Fruit fly (Drosophila melanogaster) whole organism, prepupa: Measurements from ENCODE around the gene CG12995.

Experiments used
- Blimp-1 ChIP-seq: fragments of 200-800 bp; sonication (Bioruptor generic); optimal IDR thresholded peaks from 3 replicates; lab custom pipeline; 2017; ENCODE audit warnings: missing biosample characterization, missing genetic modification characterization, mild to moderate bottlenecking, moderate library complexity, missing genetic modification reagents
- CG11294 ChIP-seq: fragments of 200-800 bp; sonication (Bioruptor generic); IDR thresholded peaks from 2 replicates; pipeline ENCODE4 v1.3.6; 2022; ENCODE audit warnings: missing biosample characterization, missing genetic modification characterization
- CG11762 ChIP-seq: fragments of 200-800 bp; sonication (Bioruptor generic); optimal IDR thresholded peaks from 3 replicates; lab custom pipeline; 2016; ENCODE audit warnings: missing biosample characterization, missing genetic modification characterization; ENCODE audit not compliant: insufficient read depth
- CG11902 ChIP-seq: fragments of 200-800 bp; sonication (Bioruptor generic); optimal IDR thresholded peaks from 3 replicates; lab custom pipeline; 2016; ENCODE audit warnings: missing biosample characterization, missing genetic modification characterization
- CG15336 ChIP-seq: fragments of 200-800 bp; sonication (Bioruptor generic); IDR thresholded peaks from 2 replicates; pipeline ENCODE4 v1.3.6; 2022; ENCODE audit warnings: missing biosample characterization, missing genetic modification characterization
- CG1621 ChIP-seq: fragments of 200-800 bp; sonication (Bioruptor generic); optimal IDR thresholded peaks from 3 replicates; lab custom pipeline; 2018; ENCODE audit warnings: missing biosample characterization, mild to moderate bottlenecking, missing genetic modification characterization
- CG16779 ChIP-seq: fragments of 200-800 bp; sonication (Bioruptor generic); optimal IDR thresholded peaks from 3 replicates; lab custom pipeline; 2017; ENCODE audit warnings: missing biosample characterization, mild to moderate bottlenecking, missing genetic modification characterization
- CG34406 ChIP-seq: fragments of 200-800 bp; sonication (Bioruptor generic); optimal IDR thresholded peaks from 3 replicates; lab custom pipeline; 2016; ENCODE audit warnings: missing biosample characterization, missing genetic modification characterization
- CG3919 ChIP-seq: fragments of 200-800 bp; sonication (Bioruptor generic); optimal IDR thresholded peaks from 3 replicates; lab custom pipeline; 2016; ENCODE audit warnings: missing biosample characterization, missing genetic modification characterization
- CG4318 ChIP-seq: fragments of 200-800 bp; sonication (Bioruptor generic); optimal IDR thresholded peaks from 3 replicates; lab custom pipeline; 2017; ENCODE audit warnings: missing biosample characterization, mild to moderate bottlenecking, missing genetic modification characterization
- CG6163 ChIP-seq: fragments of 200-800 bp; sonication (Bioruptor generic); IDR thresholded peaks from 3 replicates; pipeline ENCODE4 v1.3.6; 2022; ENCODE audit warnings: missing biosample characterization, missing genetic modification characterization
- CG6792 ChIP-seq: fragments of 200-800 bp; sonication (Bioruptor generic); optimal IDR thresholded peaks from 3 replicates; lab custom pipeline; 2016; ENCODE audit warnings: missing biosample characterization, missing genetic modification characterization
- CG6808 ChIP-seq: fragments of 200-800 bp; sonication (Bioruptor generic); optimal IDR thresholded peaks from 3 replicates; lab custom pipeline; 2017; ENCODE audit warnings: missing biosample characterization, missing genetic modification characterization, mild to moderate bottlenecking, moderate library complexity, missing genetic modification reagents
- CG8319 ChIP-seq: fragments of 200-800 bp; sonication (Bioruptor generic); optimal IDR thresholded peaks from 3 replicates; lab custom pipeline; 2016; ENCODE audit warnings: missing biosample characterization, missing genetic modification characterization
- CG9139 ChIP-seq: fragments of 200-800 bp; sonication (Bioruptor generic); optimal IDR thresholded peaks from 3 replicates; lab custom pipeline; 2017; ENCODE audit warnings: missing biosample characterization, mild to moderate bottlenecking, missing genetic modification characterization
- Eip78C ChIP-seq: fragments of 200-800 bp; sonication (Bioruptor generic); peaks from one replicate; lab custom pipeline; 2016; ENCODE audit warnings: missing biosample characterization, missing genetic modification characterization
- Ets21C ChIP-seq: fragments of 200-800 bp; sonication (Bioruptor generic); optimal IDR thresholded peaks from 3 replicates; lab custom pipeline; 2016; ENCODE audit warnings: missing biosample characterization, missing genetic modification characterization
- Ets96B ChIP-seq: fragments of 200-800 bp; optimal IDR thresholded peaks from 2 replicates; lab custom pipeline; 2019; ENCODE audit warnings: missing biosample characterization, mild to moderate bottlenecking, missing genetic modification characterization, moderate library complexity
- Gug ChIP-seq: fragments of 200-800 bp; sonication (Bioruptor generic); IDR thresholded peaks from 2 replicates; pipeline ENCODE4 v1.3.6; 2022; ENCODE audit warnings: missing biosample characterization, missing genetic modification characterization
- Hr38 ChIP-seq: sonication (Bioruptor generic); optimal IDR thresholded peaks from 2 replicates; lab custom pipeline; 2016; ENCODE audit warnings: missing biosample characterization, missing genetic modification characterization
- Hr4 ChIP-seq: fragments of 200-800 bp; sonication (Bioruptor generic); optimal IDR thresholded peaks from 3 replicates; lab custom pipeline; 2016; ENCODE audit warnings: missing biosample characterization, missing genetic modification characterization
- Lpt ChIP-seq: fragments of 200-800 bp; sonication (Bioruptor generic); optimal IDR thresholded peaks from 3 replicates; lab custom pipeline; 2016; ENCODE audit warnings: missing biosample characterization, missing genetic modification characterization
- OdsH ChIP-seq: fragments of 200-800 bp; sonication (Bioruptor generic); optimal IDR thresholded peaks from 3 replicates; lab custom pipeline; 2016; ENCODE audit warnings: missing biosample characterization, missing genetic modification characterization
- Sox102F ChIP-seq: fragments of 200-800 bp; sonication (Bioruptor generic); optimal IDR thresholded peaks from 2 replicates; lab custom pipeline; 2016; ENCODE audit warnings: missing biosample characterization, mild to moderate bottlenecking, missing genetic modification characterization
- Sox14 ChIP-seq: fragments of 200-800 bp; sonication (Bioruptor generic); optimal IDR thresholded peaks from 3 replicates; lab custom pipeline; 2016; ENCODE audit warnings: missing biosample characterization, missing genetic modification characterization
- Sox15 ChIP-seq: fragments of 200-800 bp; sonication (Bioruptor generic); optimal IDR thresholded peaks from 3 replicates; lab custom pipeline; 2016; ENCODE audit warnings: missing biosample characterization, missing genetic modification characterization
- achi ChIP-seq: fragments of 200-800 bp; sonication (Bioruptor generic); optimal IDR thresholded peaks from 3 replicates; lab custom pipeline; 2016; ENCODE audit warnings: missing biosample characterization, missing genetic modification characterization
- acj6 ChIP-seq: fragments of 200-800 bp; sonication (Bioruptor generic); optimal IDR thresholded peaks from 3 replicates; lab custom pipeline; 2016; ENCODE audit warnings: missing biosample characterization, missing genetic modification characterization
- dsx ChIP-seq: fragments of 200-800 bp; optimal IDR thresholded peaks from 3 replicates; lab custom pipeline; 2019; ENCODE audit warnings: missing biosample characterization, mild to moderate bottlenecking, missing genetic modification characterization, moderate library complexity; ENCODE audit not compliant: poor library complexity, severe bottlenecking
- eg ChIP-seq: fragments of 200-800 bp; sonication (Bioruptor generic); IDR thresholded peaks from 3 replicates; pipeline ENCODE4 v1.3.6; 2022; ENCODE audit warnings: missing biosample characterization, missing genetic modification characterization
- esn ChIP-seq: fragments of 200-800 bp; sonication (Bioruptor generic); optimal IDR thresholded peaks from 2 replicates; lab custom pipeline; 2016; ENCODE audit warnings: missing biosample characterization, mild to moderate bottlenecking, missing genetic modification characterization, moderate library complexity
- fd59A ChIP-seq: fragments of 200-800 bp; sonication (Bioruptor generic); optimal IDR thresholded peaks from 2 replicates; lab custom pipeline; 2017; ENCODE audit warnings: missing biosample characterization, mild to moderate bottlenecking, missing genetic modification characterization, missing genetic modification reagents
- fd85E ChIP-seq: fragments of 200-800 bp; sonication (Bioruptor generic); optimal IDR thresholded peaks from 3 replicates; lab custom pipeline; 2016; ENCODE audit warnings: missing biosample characterization, missing genetic modification characterization
- fkh ChIP-seq: fragments of 200-800 bp; sonication (Bioruptor generic); optimal IDR thresholded peaks from 3 replicates; lab custom pipeline; 2017; ENCODE audit warnings: missing biosample characterization, mild to moderate bottlenecking, missing genetic modification characterization, moderate library complexity
- net ChIP-seq: fragments of 200-800 bp; sonication (Bioruptor generic); optimal IDR thresholded peaks from 3 replicates; lab custom pipeline; 2016; ENCODE audit warnings: missing biosample characterization, missing genetic modification characterization
- salr ChIP-seq, 2 experiments: fragments of 200-800 bp; sonication (Bioruptor generic); optimal IDR thresholded peaks; 3 replicates each; lab custom pipeline; 2016 to 2018; ENCODE audit warnings: missing biosample characterization in 2 of 2, missing genetic modification characterization in 2 of 2, mild to moderate bottlenecking in 1 of 2
- ss ChIP-seq, 2 experiments: fragments of 200-800 bp; sonication (Bioruptor generic); optimal IDR thresholded peaks; 2 replicates in 1 of 2; 3 replicates in 1 of 2; lab custom pipeline; 2017 to 2018; ENCODE audit warnings: mild to moderate bottlenecking in 2 of 2, missing biosample characterization in 2 of 2, missing genetic modification characterization in 2 of 2, moderate library complexity in 1 of 2
- svp ChIP-seq: fragments of 200-800 bp; sonication (Bioruptor generic); peaks from one replicate; lab custom pipeline; 2016; ENCODE audit warnings: missing biosample characterization, missing genetic modification characterization
- vri ChIP-seq: fragments of 200-800 bp; sonication (Bioruptor generic); optimal IDR thresholded peaks from 3 replicates; lab custom pipeline; 2016; ENCODE audit warnings: missing biosample characterization, mild to moderate bottlenecking, missing genetic modification characterization

CG12995 gene

dm6 chrX:17209897-17210296, at the start of gene CG12995:
CG12995 (minus strand) TSS chrX:17209997.
- TF ChIP-seq CG6792 (GFP tag; lab: Kevin White, UChicago) (no peak), acj6 (GFP tag; lab: Kevin White, UChicago) (no peak), CG11294 (GFP tag; lab: Robert Waterston, UW) (no peak), CG11902 (GFP tag; lab: Kevin White, UChicago) (no peak), fkh (GFP tag; lab: Kevin White, UChicago) (no peak), net (no peak), eg (GFP tag; lab: Robert Waterston, UW) (no peak), salr (GFP tag; optimal IDR thresholded peaks at IDR 0.05; lab: Kevin White, UChicago) (no peak), CG9139 (GFP tag; lab: Kevin White, UChicago) (no peak), CG15336 (GFP tag; lab: Robert Waterston, UW) (no peak), ss (GFP tag; optimal IDR thresholded peaks at IDR 0.05; lab: Kevin White, UChicago) (no peak), CG4318 (GFP tag; lab: Kevin White, UChicago) (no peak), vri (no peak), esn (GFP tag; lab: Kevin White, UChicago) (no peak)

- TF ChIP-seq CG3919 (GFP tag; lab: Kevin White, UChicago) (no peak), CG11762 (GFP tag; lab: Kevin White, UChicago) (no peak), CG6808 (GFP tag; lab: Kevin White, UChicago) (no peak), OdsH (GFP tag; lab: Kevin White, UChicago) (no peak), esn (GFP tag; lab: Kevin White, UChicago) (no peak), fd85E (GFP tag; lab: Kevin White, UChicago) (no peak), CG34406 (GFP tag; lab: Kevin White, UChicago) (no peak), Gug (GFP tag; lab: Robert Waterston, UW) (no peak)
Observed at dm6 chrX:17255677-17256076, 45.9 kb upstream of the CG12995 start.

dm6 chrX:17254094-17254493, 44.3 kb upstream of the CG12995 start:
- TF ChIP-seq CG6163 (no peak), CG1621 (no peak), Blimp-1 (GFP tag; lab: Kevin White, UChicago) (peak; percentile 75)

dm6 chrX:17249326-17249725, 39.5 kb upstream of the CG12995 start, which contains the start of gene CG8675:
CG8675 (minus strand) TSS chrX:17249502.
- no peak for TF ChIP-seq CG6792 (GFP tag; lab: Kevin White, UChicago)
- peak; percentile 59 for TF ChIP-seq Eip78C (GFP tag; lab: Kevin White, UChicago)
- TF ChIP-seq CG11762 (GFP tag; lab: Kevin White, UChicago) = no peak
- TF ChIP-seq dsx = peak; percentile 76

dm6 chrX:17246916-17247315, 37.1 kb upstream of the CG12995 start, which contains the start of gene CG42854:
CG42854 (minus strand) TSS chrX:17247016.
- no peak for TF ChIP-seq CG8319
- no peak for TF ChIP-seq CG6163
- TF ChIP-seq, all 60 proteins: peak for 0

- TF ChIP-seq Eip78C (GFP tag; lab: Kevin White, UChicago) (peak; percentile 46), esn (GFP tag; lab: Kevin White, UChicago) (no peak)
- TF ChIP-seq, all 60 proteins: peak for 1
Observed at dm6 chrX:17244854-17245253, 35.1 kb upstream of the CG12995 start, which contains the start of gene CG8915. CG8915 (minus strand) TSS chrX:17245001.

dm6 chrX:17237421-17237820, 27.6 kb upstream of the CG12995 start:
- TF ChIP-seq Hr38 (GFP tag; lab: Kevin White, UChicago) = no peak
- peak; percentile 23 for TF ChIP-seq Sox15 (GFP tag; lab: Kevin White, UChicago)
- TF ChIP-seq Sox14 (GFP tag; lab: Kevin White, UChicago) = peak; percentile 41
- no peak for TF ChIP-seq CG11294 (GFP tag; lab: Robert Waterston, UW)
- TF ChIP-seq CG15336 (GFP tag; lab: Robert Waterston, UW) = peak; percentile 87
- TF ChIP-seq svp (GFP tag; lab: Kevin White, UChicago) = peak; percentile 55
- TF ChIP-seq achi (GFP tag; lab: Kevin White, UChicago) = peak; percentile 77
- TF ChIP-seq CG6163 = peak; percentile 62
- TF ChIP-seq Gug (GFP tag; lab: Robert Waterston, UW) = no peak; the same call in 1 of the 2 replicates
- peak; percentile 92 for TF ChIP-seq Eip78C (GFP tag; lab: Kevin White, UChicago)
- peak; percentile 35 for TF ChIP-seq Sox102F (GFP tag; lab: Kevin White, UChicago)
- TF ChIP-seq CG16779 = no peak
- peak; percentile 13 for TF ChIP-seq CG11902 (GFP tag; lab: Kevin White, UChicago)
- peak; percentile 78 for TF ChIP-seq Lpt (GFP tag; lab: Kevin White, UChicago)
- peak; percentile 62 for TF ChIP-seq Ets96B (tag; lab: Kevin White, UChicago)
- peak; percentile 69 for TF ChIP-seq Hr4
- TF ChIP-seq Ets21C (GFP tag; lab: Kevin White, UChicago) = no peak
- peak; percentile 63 for TF ChIP-seq CG11762 (GFP tag; lab: Kevin White, UChicago)
- TF ChIP-seq fd59A (GFP tag; lab: Kevin White, UChicago) = peak; percentile 46
